Worm (Caenorhabditis elegans): ENCODE results near the gene F13E9.11.

DNA sequence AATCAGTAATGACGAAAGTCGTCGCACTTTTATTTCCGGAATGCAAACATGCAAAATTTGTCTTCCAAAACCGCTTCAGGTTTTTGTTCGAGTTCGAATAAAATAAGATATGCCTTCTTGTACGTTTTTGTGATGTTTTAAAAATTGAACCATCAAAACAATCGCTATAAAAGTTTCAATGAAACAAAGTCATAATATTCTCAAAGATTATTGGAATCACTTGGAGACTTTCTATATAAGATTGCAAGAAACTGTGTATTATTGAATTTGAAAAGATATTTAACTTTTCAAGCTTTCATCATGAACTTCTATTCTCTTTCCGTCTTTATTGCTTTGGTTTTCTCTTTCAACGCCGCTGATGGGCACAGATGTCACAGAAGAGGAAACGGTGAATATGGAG, 7.9 kb upstream of the F13E9.11 start, which contains the start of gene fipr-14:
- TF ChIP-seq dao-5 (tag; optimal IDR thresholded peaks at IDR 0.05): no peak
- no peak for TF ChIP-seq W03F9.2 (tag; optimal IDR thresholded peaks at IDR 0.05)

Measured in whole organism, L4/young adult.